Fruit fly (Drosophila melanogaster) whole organism, embryonic: ENCODE measurements around the gene Obp99d.

Source experiments
- Awh ChIP-seq: fragments of 200-800 bp; sonication (Bioruptor generic); IDR thresholded peaks from 2 replicates; pipeline ENCODE4, ENCODE4 v1.3.6; 2022; ENCODE audit warnings: missing biosample characterization, missing genetic modification characterization
- Blimp-1 ChIP-seq: fragments of 200-800 bp; sonication (Bioruptor generic); optimal IDR thresholded peaks from 3 replicates; lab custom pipeline; 2018; ENCODE audit warnings: missing biosample characterization, missing genetic modification characterization, mild to moderate bottlenecking, moderate library complexity, missing genetic modification reagents
- CG10267 ChIP-seq: fragments of 200-800 bp; sonication (Bioruptor generic); optimal IDR thresholded peaks from 2 replicates; lab custom pipeline; 2018; ENCODE audit warnings: missing biosample characterization, mild to moderate bottlenecking, missing genetic modification characterization, moderate library complexity
- CG10431 ChIP-seq: fragments of 200-800 bp; sonication (Bioruptor generic); optimal IDR thresholded peaks from 3 replicates; lab custom pipeline; 2018; ENCODE audit warnings: missing biosample characterization, mild to moderate bottlenecking, missing genetic modification characterization
- CG10462 ChIP-seq: fragments of 200-800 bp; sonication (Bioruptor generic); optimal IDR thresholded peaks from 2 replicates; lab custom pipeline; 2016; ENCODE audit warnings: missing biosample characterization, missing genetic modification characterization
- CG11504 ChIP-seq: fragments of 200-800 bp; sonication (Bioruptor generic); optimal IDR thresholded peaks from 3 replicates; lab custom pipeline; 2019; ENCODE audit warnings: missing biosample characterization, mild to moderate bottlenecking, missing genetic modification characterization, moderate library complexity
- CG11560 ChIP-seq: fragments of 200-800 bp; sonication (Bioruptor generic); IDR thresholded peaks from 3 replicates; pipeline ENCODE4 v1.3.6; 2022; ENCODE audit warnings: missing biosample characterization, missing genetic modification characterization
- CG12104 ChIP-seq: fragments of 200-800 bp; sonication (Bioruptor generic); optimal IDR thresholded peaks from 3 replicates; lab custom pipeline; 2016; ENCODE audit warnings: missing biosample characterization, missing genetic modification characterization
- CG12236 ChIP-seq: fragments of 200-800 bp; sonication (Bioruptor generic); optimal IDR thresholded peaks from 2 replicates; lab custom pipeline; 2016; ENCODE audit warnings: missing biosample characterization, missing genetic modification characterization
- CG13287 ChIP-seq: fragments of 200-800 bp; sonication (Bioruptor generic); IDR thresholded peaks from 2 replicates; pipeline ENCODE4 v1.3.6; 2022; ENCODE audit warnings: missing biosample characterization, missing genetic modification characterization; ENCODE audit not compliant: partially characterized antibody
- CG14014 ChIP-seq: fragments of 200-800 bp; sonication (Bioruptor generic); IDR thresholded peaks from 2 replicates; pipeline ENCODE4 v1.3.6; 2022; ENCODE audit warnings: missing biosample characterization, missing genetic modification characterization
- CG14441 ChIP-seq: fragments of 200-800 bp; sonication (Bioruptor generic); IDR thresholded peaks from 2 replicates; pipeline ENCODE4 v1.3.6; 2022; ENCODE audit warnings: missing biosample characterization, missing genetic modification characterization
- CG15601 ChIP-seq: fragments of 200-800 bp; sonication (Bioruptor generic); optimal IDR thresholded peaks from 3 replicates; lab custom pipeline; 2019; ENCODE audit warnings: missing biosample characterization, mild to moderate bottlenecking, missing genetic modification characterization, moderate library complexity
- CG15696 ChIP-seq: fragments of 200-800 bp; sonication (Bioruptor generic); optimal IDR thresholded peaks from 2 replicates; lab custom pipeline; 2019; ENCODE audit warnings: missing biosample characterization, mild to moderate bottlenecking, missing genetic modification characterization, moderate library complexity
- CG1603 ChIP-seq: fragments of 200-800 bp; sonication (Bioruptor generic); optimal IDR thresholded peaks from 2 replicates; lab custom pipeline; 2019; ENCODE audit warnings: missing biosample characterization, mild to moderate bottlenecking, missing genetic modification characterization, moderate library complexity
- CG1792 ChIP-seq: fragments of 200-800 bp; sonication (Bioruptor generic); optimal IDR thresholded peaks from 2 replicates; lab custom pipeline; 2016; ENCODE audit warnings: missing biosample characterization, missing genetic modification characterization
- CG18599 ChIP-seq: fragments of 200-800 bp; sonication (Bioruptor generic); optimal IDR thresholded peaks from 3 replicates; lab custom pipeline; 2017; ENCODE audit warnings: missing biosample characterization, missing genetic modification characterization, mild to moderate bottlenecking, moderate library complexity, missing genetic modification reagents
- CG2129 ChIP-seq: fragments of 200-800 bp; sonication (Bioruptor generic); IDR thresholded peaks from 2 replicates; pipeline ENCODE4 v1.3.6; 2022; ENCODE audit warnings: missing biosample characterization, missing genetic modification characterization; ENCODE audit not compliant: partially characterized antibody
- CG30431 ChIP-seq: fragments of 200-800 bp; sonication (Bioruptor generic); optimal IDR thresholded peaks from 2 replicates; lab custom pipeline; 2017; ENCODE audit warnings: missing biosample characterization, missing genetic modification characterization
- CG33557 ChIP-seq: fragments of 200-800 bp; sonication (Bioruptor generic); optimal IDR thresholded peaks from 2 replicates; lab custom pipeline; 2019; ENCODE audit warnings: missing biosample characterization, mild to moderate bottlenecking, missing genetic modification characterization, moderate library complexity
- CG5245 ChIP-seq: fragments of 200-800 bp; sonication (Bioruptor generic); optimal IDR thresholded peaks from 3 replicates; lab custom pipeline; 2016; ENCODE audit warnings: missing biosample characterization, missing genetic modification characterization
- CG8478 ChIP-seq: fragments of >200 bp; optimal IDR thresholded peaks from 2 replicates; lab custom pipeline; 2018
- CG9727 ChIP-seq: fragments of 200-800 bp; sonication (Bioruptor generic); optimal IDR thresholded peaks from 3 replicates; lab custom pipeline; 2017; ENCODE audit warnings: missing biosample characterization, mild to moderate bottlenecking, missing genetic modification characterization
- D19A ChIP-seq: fragments of 200-800 bp; optimal IDR thresholded peaks from 3 replicates; lab custom pipeline; 2019; ENCODE audit warnings: missing biosample characterization, mild to moderate bottlenecking, missing genetic modification characterization, moderate library complexity
- E2f2 ChIP-seq: fragments of 200-800 bp; sonication (Bioruptor generic); IDR thresholded peaks from 2 replicates; pipeline ENCODE4 v1.3.6; 2022; ENCODE audit warnings: missing biosample characterization, missing genetic modification characterization
- Fer3 ChIP-seq: fragments of 200-800 bp; sonication (Bioruptor generic); optimal IDR thresholded peaks from 2 replicates; lab custom pipeline; 2018; ENCODE audit warnings: missing biosample characterization, mild to moderate bottlenecking, missing genetic modification characterization, moderate library complexity
- H15 ChIP-seq: fragments of 200-800 bp; sonication (Bioruptor generic); IDR thresholded peaks from 3 replicates; pipeline ENCODE4 v1.3.6; 2022; ENCODE audit warnings: missing biosample characterization, missing genetic modification characterization
- Hmr ChIP-seq: fragments of 200-800 bp; sonication (Bioruptor generic); optimal IDR thresholded peaks from 3 replicates; lab custom pipeline; 2017; ENCODE audit warnings: mild to moderate bottlenecking, missing biosample characterization, missing genetic modification reagents, missing genetic modification characterization
- Jarid2 ChIP-seq: fragments of 200-800 bp; sonication (Bioruptor generic); optimal IDR thresholded peaks from 3 replicates; lab custom pipeline; 2017; ENCODE audit warnings: mild to moderate bottlenecking, missing biosample characterization, missing genetic modification reagents, missing genetic modification characterization
- MTF-1 ChIP-seq: fragments of 200-800 bp; sonication (Bioruptor generic); optimal IDR thresholded peaks from 2 replicates; lab custom pipeline; 2018; ENCODE audit warnings: missing biosample characterization, mild to moderate bottlenecking, missing genetic modification characterization, borderline replicate concordance
- Nf-YA ChIP-seq: fragments of 200-800 bp; sonication (Bioruptor generic); IDR thresholded peaks from 2 replicates; pipeline ENCODE4 v1.3.6; 2022; ENCODE audit warnings: missing biosample characterization, missing genetic modification characterization
- Nf-YB ChIP-seq: fragments of 200-800 bp; sonication (Bioruptor generic); optimal IDR thresholded peaks from 3 replicates; lab custom pipeline; 2019; ENCODE audit warnings: missing biosample characterization, mild to moderate bottlenecking, missing genetic modification characterization, moderate library complexity
- Oli ChIP-seq: fragments of 200-800 bp; sonication (Bioruptor generic); optimal IDR thresholded peaks from 2 replicates; lab custom pipeline; 2018; ENCODE audit warnings: missing biosample characterization, mild to moderate bottlenecking, missing genetic modification characterization, moderate library complexity
- Optix ChIP-seq: fragments of 200-800 bp; sonication (Bioruptor generic); IDR thresholded peaks from 3 replicates; pipeline ENCODE4 v1.3.6; 2022; ENCODE audit warnings: missing biosample characterization, missing genetic modification characterization
- Taf1 ChIP-seq: fragments of 200-800 bp; sonication (Bioruptor generic); IDR thresholded peaks from 2 replicates; pipeline ENCODE4 v1.3.6; 2022; ENCODE audit warnings: missing biosample characterization, missing genetic modification characterization
- ato ChIP-seq: fragments of 200-800 bp; sonication (Bioruptor generic); IDR thresholded peaks from 2 replicates; pipeline ENCODE4 v1.3.6; 2022; ENCODE audit warnings: missing biosample characterization, missing genetic modification characterization; ENCODE audit not compliant: partially characterized antibody
- az2 ChIP-seq: fragments of 200-800 bp; sonication (Bioruptor generic); optimal IDR thresholded peaks from 3 replicates; lab custom pipeline; 2016; ENCODE audit warnings: missing biosample characterization, missing genetic modification characterization
- bsh ChIP-seq, 2 experiments: fragments of 200-800 bp; sonication (Bioruptor generic); optimal IDR thresholded peaks; 2 replicates each; lab custom pipeline; 2017 to 2018; ENCODE audit warnings: mild to moderate bottlenecking in 2 of 2, missing biosample characterization in 2 of 2, missing genetic modification characterization in 2 of 2, moderate library complexity in 1 of 2
- chn ChIP-seq: fragments of 200-800 bp; sonication (Bioruptor generic); optimal IDR thresholded peaks from 2 replicates; lab custom pipeline; 2016; ENCODE audit warnings: missing biosample characterization, missing genetic modification characterization
- dimm ChIP-seq: fragments of 200-800 bp; sonication (Bioruptor generic); IDR thresholded peaks from 2 replicates; pipeline ENCODE4 v1.3.6; 2022; ENCODE audit warnings: missing biosample characterization, missing genetic modification characterization
- ems ChIP-seq: fragments of 200-800 bp; sonication (Bioruptor generic); optimal IDR thresholded peaks from 3 replicates; lab custom pipeline; 2016; ENCODE audit warnings: missing biosample characterization, missing genetic modification characterization
- esg ChIP-seq: fragments of 200-800 bp; sonication (Bioruptor generic); conservative IDR thresholded peaks from 2 replicates; pipeline ENCODE4 v1.3.6; 2022; ENCODE audit warnings: missing biosample characterization, missing genetic modification characterization
- ftz-f1 ChIP-seq: fragments of 200-800 bp; sonication (Bioruptor generic); optimal IDR thresholded peaks from 2 replicates; lab custom pipeline; 2016; ENCODE audit warnings: missing biosample characterization, missing genetic modification characterization
- hb ChIP-seq: fragments of 200-800 bp; sonication (Bioruptor generic); IDR thresholded peaks from 3 replicates; pipeline ENCODE4 v1.3.6; 2022; ENCODE audit warnings: missing biosample characterization, missing genetic modification characterization; ENCODE audit not compliant: partially characterized antibody
- her ChIP-seq: fragments of 200-800 bp; sonication (Bioruptor generic); optimal IDR thresholded peaks from 2 replicates; lab custom pipeline; 2016; ENCODE audit warnings: missing biosample characterization, missing genetic modification characterization
- kah ChIP-seq: fragments of 200-800 bp; sonication (Bioruptor generic); optimal IDR thresholded peaks from 2 replicates; lab custom pipeline; 2018; ENCODE audit warnings: missing biosample characterization, mild to moderate bottlenecking, missing genetic modification characterization
- ken ChIP-seq: fragments of 200-800 bp; sonication (Bioruptor generic); IDR thresholded peaks from 3 replicates; pipeline ENCODE4 v1.3.6; 2022; ENCODE audit warnings: missing biosample characterization, missing genetic modification characterization
- nom ChIP-seq: fragments of 200-800 bp; sonication (Bioruptor generic); optimal IDR thresholded peaks from 2 replicates; lab custom pipeline; 2017; ENCODE audit warnings: missing biosample characterization, missing genetic modification characterization, mild to moderate bottlenecking, moderate library complexity, missing genetic modification reagents
- ranshi ChIP-seq: fragments of 200-800 bp; sonication (Bioruptor generic); IDR thresholded peaks from 2 replicates; pipeline ENCODE4 v1.3.6; 2022; ENCODE audit warnings: missing biosample characterization, missing genetic modification characterization
- sisA ChIP-seq: fragments of 200-800 bp; sonication (Bioruptor generic); IDR thresholded peaks from 2 replicates; pipeline ENCODE4 v1.3.6; 2022; ENCODE audit warnings: missing biosample characterization, missing genetic modification characterization
- zen ChIP-seq: fragments of 200-800 bp; sonication (Bioruptor generic); optimal IDR thresholded peaks from 3 replicates; lab custom pipeline; 2018; ENCODE audit warnings: missing biosample characterization, mild to moderate bottlenecking, missing genetic modification characterization, moderate library complexity

Obp99d gene

DNA sequence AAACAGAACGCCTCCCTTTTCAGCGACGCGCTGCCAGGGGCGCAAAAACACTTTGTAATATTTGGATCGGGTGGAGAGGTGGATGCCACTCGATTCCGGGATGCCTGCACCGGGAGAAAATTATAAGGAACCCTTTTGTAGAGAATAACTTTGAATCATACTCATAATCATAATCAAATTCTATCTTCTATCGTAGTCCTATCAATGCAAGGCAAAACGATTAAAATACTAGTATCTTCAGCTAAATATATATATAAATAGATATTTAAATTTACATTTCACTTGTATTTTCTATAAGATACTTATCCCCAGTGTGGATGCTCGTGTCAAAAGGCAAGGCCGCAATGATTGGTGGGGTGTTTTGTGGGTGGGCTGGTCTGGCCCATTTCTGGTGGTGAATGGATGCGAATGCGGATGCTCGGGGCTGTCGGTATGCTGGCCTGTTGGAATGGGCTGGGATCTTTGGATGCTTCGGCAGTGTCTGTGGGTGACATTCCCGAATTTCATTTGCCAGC lies 8.5 kb upstream of the Obp99d start (continued):
- TF ChIP-seq ftz-f1 (GFP tag; lab: Kevin White, UChicago), result no peak
- TF ChIP-seq esg (GFP tag; lab: Robert Waterston, UW), result no peak
- TF ChIP-seq CG10462 (GFP tag; lab: Kevin White, UChicago), result no peak
- TF ChIP-seq D19A (tag; lab: Kevin White, UChicago), result peak; percentile 32
- TF ChIP-seq CG5245, result no peak
- no peak for TF ChIP-seq zen (tag; lab: Kevin White, UChicago)
- TF ChIP-seq Optix (GFP tag; lab: Robert Waterston, UW), result no peak
- peak; percentile 15 for TF ChIP-seq az2 (GFP tag; lab: Kevin White, UChicago)
- TF ChIP-seq MTF-1 (GFP tag; lab: Kevin White, UChicago), result no peak
- no peak for TF ChIP-seq E2f2
- peak; percentile 37; the same call in 1 of the 2 replicates for TF ChIP-seq sisA (GFP tag; lab: Robert Waterston, UW)
- TF ChIP-seq CG18599 (GFP tag; lab: Kevin White, UChicago), result peak; percentile 31
- no peak for TF ChIP-seq CG11560
- no peak for TF ChIP-seq CG15696 (tag; lab: Kevin White, UChicago)
- no peak for TF ChIP-seq Nf-YA (GFP tag; lab: Robert Waterston, UW)
- no peak for TF ChIP-seq kah
- TF ChIP-seq CG1603, result no peak
- TF ChIP-seq ken, result no peak
- peak; percentile 79 for TF ChIP-seq Nf-YB (GFP tag; lab: Kevin White, UChicago)
- TF ChIP-seq Taf1 (GFP tag; lab: Robert Waterston, UW), result no peak
- TF ChIP-seq CG12236 (GFP tag; lab: Kevin White, UChicago), result no peak
- TF ChIP-seq Blimp-1 (GFP tag; lab: Kevin White, UChicago), result peak; percentile 31
- TF ChIP-seq dimm (GFP tag; lab: Robert Waterston, UW), result no peak
- TF ChIP-seq Fer3 (tag; lab: Kevin White, UChicago), result no peak
- no peak for TF ChIP-seq CG33557
- TF ChIP-seq CG13287, result no peak
- TF ChIP-seq CG1792 (GFP tag; lab: Kevin White, UChicago), result no peak
- TF ChIP-seq CG11504 (tag; lab: Kevin White, UChicago), result peak; percentile 36
- no peak for TF ChIP-seq ranshi
- no peak for TF ChIP-seq CG15601
- no peak for TF ChIP-seq CG14441 (GFP tag; lab: Robert Waterston, UW)
- TF ChIP-seq CG30431 (GFP tag; lab: Kevin White, UChicago), result no peak
- TF ChIP-seq Awh, result no peak
- no peak for TF ChIP-seq ato (GFP tag; lab: Robert Waterston, UW)
- TF ChIP-seq chn (GFP tag; lab: Kevin White, UChicago), result no peak
- TF ChIP-seq CG2129 (GFP tag; lab: Robert Waterston, UW), result no peak
- no peak for TF ChIP-seq CG14014 (GFP tag; lab: Robert Waterston, UW)
- no peak for TF ChIP-seq her (GFP tag; lab: Kevin White, UChicago)
- no peak for TF ChIP-seq CG9727 (GFP tag; lab: Kevin White, UChicago)
- no peak for TF ChIP-seq Hmr (GFP tag; lab: Kevin White, UChicago)
- peak; percentile 1 for TF ChIP-seq CG10267 (tag; lab: Kevin White, UChicago)
- peak; percentile 22 for TF ChIP-seq Oli (tag; lab: Kevin White, UChicago)
- no peak for TF ChIP-seq H15 (GFP tag; lab: Robert Waterston, UW)
- TF ChIP-seq Jarid2, result no peak
- TF ChIP-seq bsh (GFP tag; optimal IDR thresholded peaks at IDR 0.05; lab: Kevin White, UChicago), result peak in 1 of 2 experiments; percentile 51
- no peak for TF ChIP-seq CG8478 (lab: Kevin White, UChicago)
- no peak for TF ChIP-seq CG10431 (GFP tag; lab: Kevin White, UChicago)
- no peak for TF ChIP-seq hb
- TF ChIP-seq CG12104 (GFP tag; lab: Kevin White, UChicago), result no peak
- no peak for TF ChIP-seq ems (GFP tag; lab: Kevin White, UChicago)
- no peak for TF ChIP-seq nom
